Fruit fly (Drosophila melanogaster) S2 (cell line): ENCODE measurements around the gene CG7519.

Experiments used
- CG8478 ChIP-seq: fragments of >200 bp; optimal IDR thresholded peaks from 2 replicates; lab custom pipeline; 2018
- CTCF ChIP-seq, 2 experiments: fragments of >200 bp; optimal IDR thresholded peaks; 2 replicates each; lab custom pipeline; 2018

DNA sequence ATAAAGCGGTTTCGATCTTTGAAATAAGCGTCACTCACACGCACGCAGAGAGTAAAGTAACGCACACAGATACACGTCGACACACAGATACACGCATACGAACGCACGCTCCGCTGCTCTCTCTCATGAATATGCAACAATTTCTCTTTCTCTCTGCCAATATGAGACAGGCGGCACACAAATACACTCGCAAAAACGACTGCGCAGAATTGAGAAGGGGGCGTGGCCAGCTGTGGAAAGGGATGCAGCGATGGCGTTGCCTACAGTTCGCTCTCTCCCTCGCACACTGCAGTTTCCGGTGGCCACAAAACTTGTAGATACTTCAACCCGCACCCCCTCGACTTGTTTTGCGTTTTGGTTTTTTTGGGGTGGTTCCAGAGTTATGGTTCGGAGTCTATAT, 13.2 kb upstream of the CG7519 start:
- TF ChIP-seq CG8478 (lab: Kevin White, UChicago) (no peak), CTCF (optimal IDR thresholded peaks at IDR 0.05; lab: Kevin White, UChicago) (no peak)
